Fruit fly (Drosophila melanogaster): ENCODE measurements around the gene CtsK1.

DNA sequence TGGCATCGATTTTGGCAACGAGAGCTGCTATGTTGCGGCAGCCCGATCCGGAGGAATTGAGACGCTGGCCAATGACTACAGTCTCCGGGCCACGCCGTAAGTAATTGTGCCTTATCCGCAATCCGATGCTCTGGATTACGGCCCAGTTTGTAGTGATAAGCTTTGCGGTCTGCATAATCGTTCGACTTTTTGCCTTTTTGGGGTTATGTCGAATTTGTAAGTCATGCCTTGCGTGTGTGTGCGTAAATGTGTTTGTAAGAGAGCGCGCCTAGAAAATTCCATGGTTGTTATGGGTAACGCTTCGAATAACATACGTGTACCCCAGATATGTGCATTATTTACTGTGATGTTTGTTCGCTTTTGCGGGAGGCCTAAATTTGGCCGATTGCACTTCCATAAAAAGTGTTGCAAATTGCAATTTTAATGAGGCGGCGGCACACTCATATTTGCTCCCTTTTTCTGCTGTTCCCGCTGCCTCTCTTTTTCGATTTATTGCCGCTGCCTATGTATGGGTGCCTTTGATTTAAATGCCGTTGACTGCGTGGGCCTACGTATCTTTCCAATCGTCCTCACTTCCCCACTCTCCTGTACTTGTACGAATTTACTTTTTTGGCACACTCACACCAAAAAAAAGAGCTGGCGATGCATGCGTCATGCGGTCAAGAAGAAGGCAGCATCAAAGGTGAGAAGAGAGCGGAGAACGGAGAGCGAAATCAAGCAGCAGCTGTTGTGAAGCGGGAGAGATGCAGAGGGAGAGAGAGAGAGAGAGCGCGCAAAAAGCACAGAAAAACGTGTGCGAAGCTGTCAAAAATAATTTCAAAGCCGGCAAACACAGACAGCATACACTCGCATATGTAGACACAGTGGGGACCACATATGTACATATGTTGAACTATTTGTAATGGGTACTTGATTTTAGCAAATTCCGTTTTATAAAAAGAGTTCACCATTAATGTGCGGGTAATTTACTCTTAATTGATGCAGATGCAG is 43.9 kb downstream of the CtsK1 start:
- no peak for TF ChIP-seq CG14441 (GFP tag; IDR thresholded peaks at IDR 0.05)
- TF ChIP-seq ranshi (GFP tag; IDR thresholded peaks at IDR 0.05), result no peak
- TF ChIP-seq Dip2 (GFP tag; IDR thresholded peaks at IDR 0.05), result no peak
- TF ChIP-seq ac (GFP tag; optimal IDR thresholded peaks at IDR 0.05), result no peak
- no peak for TF ChIP-seq Nf-YB (GFP tag; optimal IDR thresholded peaks at IDR 0.05)
- no peak for TF ChIP-seq CG5180 (GFP tag; optimal IDR thresholded peaks at IDR 0.05)
- no peak for TF ChIP-seq usp (GFP tag; optimal IDR thresholded peaks at IDR 0.05)
- no peak for TF ChIP-seq ab (GFP tag; optimal IDR thresholded peaks at IDR 0.05)
- TF ChIP-seq CG1602 (GFP tag; optimal IDR thresholded peaks at IDR 0.05), result no peak

Measured in whole organism, embryonic.